Fruit fly (Drosophila melanogaster): Measurements from ENCODE around the gene rho.

The rho gene

dm6 chr3L:1469241-1469640 is 5.6 kb downstream of the rho start:
- TF ChIP-seq HLH4C (GFP tag; IDR thresholded peaks at IDR 0.05; ENCODE audit: partially characterized antibody) (peak; percentile 51), inv (GFP tag; IDR thresholded peaks at IDR 0.05; ENCODE audit: partially characterized antibody) (peak; percentile 20; the same call in 1 of the 2 replicates), ind (GFP tag; optimal IDR thresholded peaks at IDR 0.05) (no peak), CG16813 (GFP tag; IDR thresholded peaks at IDR 0.05; ENCODE audit: partially characterized antibody) (peak; percentile 59), CG14860 (GFP tag; IDR thresholded peaks at IDR 0.05; ENCODE audit: partially characterized antibody) (0 out of 3 replicates have a peak, but pooled peaks have one; percentile 28), nerfin-2 (GFP tag; IDR thresholded peaks at IDR 0.05; ENCODE audit: partially characterized antibody) (peak; percentile 21; the same call in 1 of the 2 replicates), CG6791 (GFP tag; IDR thresholded peaks at IDR 0.05; ENCODE audit: partially characterized antibody) (0 out of 3 replicates have a peak, but pooled peaks have one; percentile 16), esg (GFP tag; conservative IDR thresholded peaks at IDR 0.05) (no peak)

dm6 chr3L:1471037-1471436 is 7.4 kb downstream of the rho start:
- TF ChIP-seq zen (tag; optimal IDR thresholded peaks at IDR 0.05), result peak; percentile 94
- TF ChIP-seq klu (GFP tag; IDR thresholded peaks at IDR 0.05), result 0 out of 2 replicates have a peak, but pooled peaks have one; percentile 17
- TF ChIP-seq sna (GFP tag; IDR thresholded peaks at IDR 0.05; ENCODE audit: partially characterized antibody), result no peak

DNA sequence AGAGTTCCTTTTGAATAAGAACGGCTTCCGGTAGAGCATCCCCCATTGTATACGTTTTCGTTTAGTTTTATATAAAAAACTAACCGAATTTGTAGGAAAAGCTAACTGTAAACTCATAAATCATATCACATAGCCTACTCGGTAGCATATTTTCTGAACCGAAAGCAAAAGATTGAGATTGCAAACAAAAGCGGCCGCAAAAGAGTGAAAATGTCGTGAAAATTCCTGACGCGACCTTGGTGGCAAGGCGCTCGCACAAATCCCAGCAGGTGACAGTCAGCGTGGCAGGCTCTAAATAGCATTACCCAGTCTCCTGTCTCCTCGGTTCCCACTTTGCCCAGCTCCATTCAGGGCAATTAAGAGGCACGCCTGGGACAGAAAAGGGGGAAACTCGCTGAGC is 8.3 kb downstream of the rho start, which contains the start of gene Naa30B:
Gene Naa30B, minus strand, starts transcription at position 101 of the 400 bp plus-strand sequence.
- TF ChIP-seq kay (GFP tag; optimal IDR thresholded peaks at IDR 0.05) (no peak), Trl (optimal IDR thresholded peaks at IDR 0.05) (no peak), Trl (GFP tag; optimal IDR thresholded peaks at IDR 0.05) (no peak), grau (tag; optimal IDR thresholded peaks at IDR 0.05) (no peak), Ets97D (GFP tag; optimal IDR thresholded peaks at IDR 0.05) (no peak), vfl (GFP tag; optimal IDR thresholded peaks at IDR 0.05) (no peak), zen (tag; optimal IDR thresholded peaks at IDR 0.05) (peak; percentile 17), CG1647 (GFP tag; optimal IDR thresholded peaks at IDR 0.05) (no peak)

DNA sequence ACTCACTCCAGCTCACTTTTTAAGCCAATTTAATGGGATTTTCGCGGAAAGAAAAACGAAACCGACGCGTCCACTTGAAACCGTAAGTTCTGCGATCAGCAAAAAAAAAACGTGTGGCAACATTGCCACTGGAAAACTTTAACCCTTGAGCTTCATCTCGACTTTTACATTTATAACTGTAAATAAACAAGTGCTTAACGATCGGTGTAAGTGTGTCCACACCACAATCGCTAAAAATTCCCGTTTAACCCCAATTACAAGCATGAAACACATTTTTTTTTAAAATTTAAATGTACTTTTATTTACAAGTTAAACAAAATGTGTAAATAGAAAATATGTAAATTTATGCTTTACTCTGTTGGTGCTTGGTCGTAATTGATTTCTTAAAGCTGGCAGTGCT is 11.5 kb downstream of the rho start, which contains the start of gene Ptp61F:
Gene Ptp61F, minus strand, starts transcription at position 101 of the 400 bp plus-strand sequence.
- TF ChIP-seq D19B (GFP tag; optimal IDR thresholded peaks at IDR 0.05) (no peak), CG12155 (GFP tag; optimal IDR thresholded peaks at IDR 0.05) (no peak), CG14710 (tag; optimal IDR thresholded peaks at IDR 0.05) (peak; percentile 48), crol (GFP tag; IDR thresholded peaks at IDR 0.05) (0 out of 2 replicates have a peak, but pooled peaks have one; percentile 0), CG10565 (GFP tag; optimal IDR thresholded peaks at IDR 0.05) (no peak), CG32767 (GFP tag; IDR thresholded peaks at IDR 0.05) (no peak), CG3847 (GFP tag; IDR thresholded peaks at IDR 0.05) (no peak), pan (optimal IDR thresholded peaks at IDR 0.05) (no peak), pan (GFP tag; optimal IDR thresholded peaks at IDR 0.05 in 1 of 2, IDR thresholded peaks at IDR 0.05 in 1 of 2) (no peak), CG6854 (GFP tag; optimal IDR thresholded peaks at IDR 0.05) (no peak), CG2120 (GFP tag; optimal IDR thresholded peaks at IDR 0.05) (no peak)

- no peak for TF ChIP-seq CG2202 (tag; optimal IDR thresholded peaks at IDR 0.05)
- TF ChIP-seq Deaf1 (tag; optimal IDR thresholded peaks at IDR 0.05), result no peak
- TF ChIP-seq Taf1 (GFP tag; IDR thresholded peaks at IDR 0.05), result no peak
- TF ChIP-seq YL-1 (GFP tag; optimal IDR thresholded peaks at IDR 0.05), result no peak
- TF ChIP-seq Ptx1 (GFP tag; IDR thresholded peaks at IDR 0.05), result no peak
- no peak for TF ChIP-seq CG15479 (GFP tag; optimal IDR thresholded peaks at IDR 0.05)
- TF ChIP-seq Asciz (GFP tag; optimal IDR thresholded peaks at IDR 0.05), result no peak
- no peak for TF ChIP-seq NC2β (GFP tag; optimal IDR thresholded peaks at IDR 0.05)
- TF ChIP-seq odd (GFP tag; optimal IDR thresholded peaks at IDR 0.05), result no peak
- no peak for TF ChIP-seq unc-4 (GFP tag; IDR thresholded peaks at IDR 0.05; ENCODE audit: partially characterized antibody)
- TF ChIP-seq vfl (GFP tag; optimal IDR thresholded peaks at IDR 0.05), result no peak
- TF ChIP-seq Trl (optimal IDR thresholded peaks at IDR 0.05), result no peak
- no peak for TF ChIP-seq Trl (GFP tag; optimal IDR thresholded peaks at IDR 0.05)
Measured at dm6 chr3L:1477319-1477718, 13.7 kb downstream of the rho start, which contains the start of gene robl62A. TSS of gene robl62A (plus strand) at chr3L:1477619.
